Fruit fly (Drosophila melanogaster) whole organism, embryonic: ENCODE results near the gene Snx21.
A peak's percentile ranks its signal among the peaks of the same experiment; 100 is the strongest.

Source experiments
- Adf1 ChIP-seq: fragments of 200-800 bp; sonication (Bioruptor generic); IDR thresholded peaks from 2 replicates; pipeline ENCODE4 v1.3.6; 2022; ENCODE audit warnings: missing biosample characterization, missing genetic modification characterization
- C15 ChIP-seq: fragments of 200-800 bp; sonication (Bioruptor generic); IDR thresholded peaks from 3 replicates; pipeline ENCODE4 v1.3.6; 2022; ENCODE audit warnings: missing biosample characterization, missing genetic modification characterization
- CG10366 ChIP-seq: fragments of 200-800 bp; sonication (Bioruptor generic); IDR thresholded peaks from 2 replicates; pipeline ENCODE4 v1.3.6; 2022; ENCODE audit warnings: missing biosample characterization, missing genetic modification characterization
- CG10543 ChIP-seq: fragments of 200-800 bp; sonication (Bioruptor generic); optimal IDR thresholded peaks from 3 replicates; lab custom pipeline; 2017; ENCODE audit warnings: missing biosample characterization, mild to moderate bottlenecking, missing genetic modification characterization, moderate library complexity
- CG10959 ChIP-seq: fragments of 200-800 bp; sonication (Bioruptor generic); IDR thresholded peaks from 2 replicates; pipeline ENCODE4 v1.3.6; 2022; ENCODE audit warnings: missing biosample characterization, missing genetic modification characterization
- CG11456 ChIP-seq: fragments of 200-800 bp; sonication (Bioruptor generic); IDR thresholded peaks from 3 replicates; pipeline ENCODE4 v1.3.6; 2022; ENCODE audit warnings: missing biosample characterization, missing genetic modification characterization
- CG13624 ChIP-seq: fragments of 200-800 bp; sonication (Bioruptor generic); optimal IDR thresholded peaks from 2 replicates; lab custom pipeline; 2016; ENCODE audit warnings: missing biosample characterization, missing genetic modification characterization
- CG14710 ChIP-seq: fragments of 200-800 bp; sonication (Bioruptor generic); optimal IDR thresholded peaks from 3 replicates; lab custom pipeline; 2019; ENCODE audit warnings: missing biosample characterization, mild to moderate bottlenecking, missing genetic modification characterization, moderate library complexity
- CG1602 ChIP-seq: fragments of 200-800 bp; sonication (Bioruptor generic); optimal IDR thresholded peaks from 3 replicates; lab custom pipeline; 2016; ENCODE audit warnings: missing biosample characterization, missing genetic modification characterization
- CG2202 ChIP-seq: fragments of 200-800 bp; sonication (Bioruptor generic); optimal IDR thresholded peaks from 2 replicates; lab custom pipeline; 2018; ENCODE audit warnings: missing biosample characterization, mild to moderate bottlenecking, missing genetic modification characterization
- CG30431 ChIP-seq: fragments of 200-800 bp; sonication (Bioruptor generic); optimal IDR thresholded peaks from 2 replicates; lab custom pipeline; 2017; ENCODE audit warnings: missing biosample characterization, missing genetic modification characterization
- CG31441 ChIP-seq: fragments of 200-800 bp; sonication (Bioruptor generic); IDR thresholded peaks from 2 replicates; pipeline ENCODE4 v1.3.6; 2022; ENCODE audit warnings: missing biosample characterization, missing genetic modification characterization
- CG33213 ChIP-seq: fragments of 200-800 bp; sonication (Bioruptor generic); optimal IDR thresholded peaks from 3 replicates; lab custom pipeline; 2016; ENCODE audit warnings: missing biosample characterization, missing genetic modification characterization
- CG34224 ChIP-seq: fragments of 200-800 bp; sonication (Bioruptor generic); IDR thresholded peaks from 3 replicates; pipeline ENCODE4 v1.3.6; 2022; ENCODE audit warnings: missing biosample characterization, missing genetic modification characterization; ENCODE audit not compliant: partially characterized antibody
- CG3995 ChIP-seq: fragments of 200-800 bp; sonication (Bioruptor generic); optimal IDR thresholded peaks from 3 replicates; lab custom pipeline; 2016; ENCODE audit warnings: missing biosample characterization, missing genetic modification characterization
- CG4328 ChIP-seq: fragments of 200-800 bp; sonication (Bioruptor generic); optimal IDR thresholded peaks from 3 replicates; lab custom pipeline; 2017; ENCODE audit warnings: missing biosample characterization, missing genetic modification reagents, missing genetic modification characterization
- CG4707 ChIP-seq: fragments of 200-800 bp; sonication (Bioruptor generic); optimal IDR thresholded peaks from 2 replicates; lab custom pipeline; 2018; ENCODE audit warnings: missing biosample characterization, mild to moderate bottlenecking, missing genetic modification characterization, moderate library complexity
- CG4820 ChIP-seq: fragments of 200-800 bp; sonication (Bioruptor generic); optimal IDR thresholded peaks from 3 replicates; lab custom pipeline; 2016; ENCODE audit warnings: missing biosample characterization, missing genetic modification characterization
- CG6765 ChIP-seq: fragments of 200-800 bp; sonication (Bioruptor generic); optimal IDR thresholded peaks from 3 replicates; lab custom pipeline; 2017; ENCODE audit warnings: missing biosample characterization, mild to moderate bottlenecking, missing genetic modification characterization
- CG7745 ChIP-seq: fragments of 200-800 bp; sonication (Bioruptor generic); optimal IDR thresholded peaks from 2 replicates; lab custom pipeline; 2018; ENCODE audit warnings: missing biosample characterization, mild to moderate bottlenecking, missing genetic modification characterization, moderate library complexity
- CG7987 ChIP-seq: fragments of 200-800 bp; sonication (Bioruptor generic); optimal IDR thresholded peaks from 2 replicates; lab custom pipeline; 2018; ENCODE audit warnings: missing biosample characterization, mild to moderate bottlenecking, missing genetic modification characterization, moderate library complexity
- CG9437 ChIP-seq: fragments of 200-800 bp; sonication (Bioruptor generic); optimal IDR thresholded peaks from 2 replicates; lab custom pipeline; 2018; ENCODE audit warnings: missing biosample characterization, mild to moderate bottlenecking, missing genetic modification characterization
- Dip2 ChIP-seq: fragments of 200-800 bp; sonication (Bioruptor generic); IDR thresholded peaks from 2 replicates; pipeline ENCODE4 v1.3.6; 2022; ENCODE audit warnings: missing biosample characterization, missing genetic modification characterization
- Doc3 ChIP-seq: fragments of 200-800 bp; sonication (Bioruptor generic); IDR thresholded peaks from 3 replicates; pipeline ENCODE4 v1.3.6; 2022; ENCODE audit warnings: missing biosample characterization, missing genetic modification characterization; ENCODE audit not compliant: partially characterized antibody
- Dp ChIP-seq: fragments of 200-800 bp; sonication (Bioruptor generic); optimal IDR thresholded peaks from 2 replicates; lab custom pipeline; 2018; ENCODE audit warnings: missing biosample characterization, mild to moderate bottlenecking, missing genetic modification characterization, moderate library complexity
- Dref ChIP-seq: fragments of 200-800 bp; sonication (Bioruptor generic); IDR thresholded peaks from 2 replicates; pipeline ENCODE4 v1.3.6; 2022; ENCODE audit warnings: missing biosample characterization, missing genetic modification characterization
- Fer1 ChIP-seq: fragments of 200-800 bp; sonication (Bioruptor generic); optimal IDR thresholded peaks from 2 replicates; lab custom pipeline; 2017; ENCODE audit warnings: missing biosample characterization, mild to moderate bottlenecking, missing genetic modification characterization
- Hr51 ChIP-seq, 2 experiments: fragments of 200-800 bp; sonication (Bioruptor generic); optimal IDR thresholded peaks; 2 replicates in 1 of 2; 3 replicates in 1 of 2; lab custom pipeline; 2016 to 2018; ENCODE audit warnings: missing biosample characterization in 2 of 2, missing genetic modification characterization in 2 of 2, mild to moderate bottlenecking in 1 of 2, moderate library complexity in 1 of 2
- Hr78 ChIP-seq, 2 experiments: fragments of 200-800 bp in 1 of 2; fragments of >200 bp in 1 of 2; sonication (Bioruptor generic) in 1 of 2; optimal IDR thresholded peaks; 2 replicates each; lab custom pipeline; 2017 to 2019; ENCODE audit warnings: missing biosample characterization in 2 of 2, missing genetic modification characterization in 2 of 2, mild to moderate bottlenecking in 1 of 2, moderate library complexity in 1 of 2
- NfI ChIP-seq: fragments of 200-800 bp; sonication (Bioruptor generic); optimal IDR thresholded peaks from 3 replicates; lab custom pipeline; 2018; ENCODE audit warnings: missing biosample characterization, mild to moderate bottlenecking, missing genetic modification characterization, moderate library complexity
- Sry-δ ChIP-seq: fragments of 200-800 bp; sonication (Bioruptor generic); optimal IDR thresholded peaks from 2 replicates; lab custom pipeline; 2016; ENCODE audit warnings: missing biosample characterization, missing genetic modification characterization
- Taf1 ChIP-seq: fragments of 200-800 bp; sonication (Bioruptor generic); IDR thresholded peaks from 2 replicates; pipeline ENCODE4 v1.3.6; 2022; ENCODE audit warnings: missing biosample characterization, missing genetic modification characterization
- btn ChIP-seq: fragments of 200-800 bp; sonication (Bioruptor generic); optimal IDR thresholded peaks from 2 replicates; lab custom pipeline; 2016; ENCODE audit warnings: missing biosample characterization, missing genetic modification characterization
- chif ChIP-seq, 2 experiments: fragments of 200-800 bp; sonication (Bioruptor generic); optimal IDR thresholded peaks; 3 replicates each; lab custom pipeline; 2016; ENCODE audit warnings: missing biosample characterization in 2 of 2, missing genetic modification characterization in 2 of 2
- crp ChIP-seq, 2 experiments: fragments of 200-800 bp; sonication (Bioruptor generic); optimal IDR thresholded peaks; 2 replicates in 1 of 2; 3 replicates in 1 of 2; lab custom pipeline; 2017; ENCODE audit warnings: missing biosample characterization in 2 of 2, missing genetic modification characterization in 2 of 2, mild to moderate bottlenecking in 1 of 2, moderate library complexity in 1 of 2
- dan ChIP-seq: fragments of 200-800 bp; sonication (Bioruptor generic); IDR thresholded peaks from 2 replicates; pipeline ENCODE4 v1.3.6; 2022; ENCODE audit warnings: missing biosample characterization, missing genetic modification characterization
- gfzf ChIP-seq: fragments of 200-800 bp; sonication (Bioruptor generic); optimal IDR thresholded peaks from 2 replicates; lab custom pipeline; 2016; ENCODE audit warnings: missing biosample characterization, mild to moderate bottlenecking, missing genetic modification characterization, moderate library complexity
- lab ChIP-seq: fragments of 200-800 bp; sonication (Bioruptor generic); optimal IDR thresholded peaks from 3 replicates; lab custom pipeline; 2017; ENCODE audit warnings: missing biosample characterization, missing genetic modification characterization, mild to moderate bottlenecking, moderate library complexity, missing genetic modification reagents
- nerfin-2 ChIP-seq: fragments of 200-800 bp; sonication (Bioruptor generic); IDR thresholded peaks from 2 replicates; pipeline ENCODE4 v1.3.6; 2022; ENCODE audit warnings: missing biosample characterization, missing genetic modification characterization; ENCODE audit not compliant: partially characterized antibody
- oc ChIP-seq: fragments of 200-800 bp; sonication (Bioruptor generic); optimal IDR thresholded peaks from 2 replicates; lab custom pipeline; 2018; ENCODE audit warnings: missing biosample characterization, mild to moderate bottlenecking, missing genetic modification characterization, moderate library complexity
- ro ChIP-seq: fragments of 200-800 bp; sonication (Bioruptor generic); IDR thresholded peaks from 2 replicates; pipeline ENCODE4 v1.3.6; 2022; ENCODE audit warnings: missing biosample characterization, missing genetic modification characterization
- salm ChIP-seq: fragments of 200-800 bp; sonication (Bioruptor generic); optimal IDR thresholded peaks from 2 replicates; lab custom pipeline; 2018; ENCODE audit warnings: missing biosample characterization, mild to moderate bottlenecking, missing genetic modification characterization
- so ChIP-seq: fragments of 200-800 bp; sonication (Bioruptor generic); IDR thresholded peaks from 3 replicates; pipeline ENCODE4 v1.3.6; 2022; ENCODE audit warnings: missing biosample characterization, missing genetic modification characterization
- tll ChIP-seq, 2 experiments: fragments of 200-800 bp in 1 of 2; fragments of >200 bp in 1 of 2; sonication (Bioruptor generic) in 1 of 2; optimal IDR thresholded peaks; 2 replicates each; lab custom pipeline; 2017 to 2019; ENCODE audit warnings: missing biosample characterization in 2 of 2, missing genetic modification characterization in 2 of 2, mild to moderate bottlenecking in 1 of 2, moderate library complexity in 1 of 2
- toy ChIP-seq: fragments of 200-800 bp; sonication (Bioruptor generic); IDR thresholded peaks from 2 replicates; pipeline ENCODE4 v1.3.6; 2022; ENCODE audit warnings: missing biosample characterization, missing genetic modification characterization
- unc-4 ChIP-seq: fragments of 200-800 bp; sonication (Bioruptor generic); IDR thresholded peaks from 2 replicates; pipeline ENCODE4 v1.3.6; 2022; ENCODE audit warnings: missing biosample characterization, missing genetic modification characterization; ENCODE audit not compliant: partially characterized antibody
- vnd ChIP-seq: fragments of 200-800 bp; sonication (Bioruptor generic); IDR thresholded peaks from 3 replicates; pipeline ENCODE4 v1.3.6; 2022; ENCODE audit warnings: missing biosample characterization, missing genetic modification characterization; ENCODE audit not compliant: partially characterized antibody
- zen2 ChIP-seq: fragments of 200-800 bp; sonication (Bioruptor generic); IDR thresholded peaks from 3 replicates; pipeline ENCODE4 v1.3.6; 2022; ENCODE audit warnings: missing biosample characterization, missing genetic modification characterization; ENCODE audit not compliant: partially characterized antibody
- zfh1 ChIP-seq: fragments of 200-800 bp; sonication (Bioruptor generic); IDR thresholded peaks from 3 replicates; pipeline ENCODE4 v1.3.6; 2022; ENCODE audit warnings: missing biosample characterization, missing genetic modification characterization

Snx21 gene

DNA sequence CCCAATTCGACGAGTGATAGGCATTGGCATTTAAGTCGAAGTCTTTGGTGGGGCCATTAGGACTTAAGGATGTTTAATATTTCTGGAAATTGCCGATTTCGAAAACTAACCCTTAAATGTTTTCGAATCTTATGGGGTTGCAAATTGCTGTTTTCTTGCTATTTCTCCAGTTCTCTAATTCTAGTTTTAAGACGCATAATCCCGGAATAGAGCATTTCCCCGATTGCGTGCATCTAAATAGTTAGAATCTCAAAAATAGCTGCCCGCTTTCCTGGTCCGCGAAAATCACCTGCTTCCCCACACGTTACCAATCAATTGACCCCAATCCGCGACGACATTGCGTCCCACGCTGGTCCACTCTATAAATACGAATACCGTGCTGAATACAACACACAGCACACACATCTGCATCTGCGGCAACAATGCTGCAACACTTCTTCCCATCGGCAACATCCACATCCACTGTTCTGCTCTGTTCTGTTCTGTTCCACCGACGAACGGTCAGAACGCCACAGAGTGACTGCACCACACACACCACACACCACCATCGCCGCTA is 13.5 kb downstream of the Snx21 start, which contains the start of gene Bacc (continued):
- TF ChIP-seq gfzf (GFP tag; lab: Kevin White, UChicago) (no peak), btn (GFP tag; lab: Kevin White, UChicago) (peak; percentile 76), CG9437 (GFP tag; lab: Kevin White, UChicago) (peak; percentile 90), oc (peak; percentile 55), lab (peak; percentile 92), Sry-δ (peak; percentile 52), CG34224 (GFP tag; lab: Robert Waterston, UW) (no peak), Hr78 (GFP tag; optimal IDR thresholded peaks at IDR 0.05; lab: Kevin White, UChicago) (peak in 1 of 2 experiments; percentile 41), Doc3 (GFP tag; lab: Robert Waterston, UW) (no peak), CG31441 (GFP tag; lab: Robert Waterston, UW) (no peak), CG6765 (GFP tag; lab: Kevin White, UChicago) (peak; percentile 73), chif (GFP tag; optimal IDR thresholded peaks at IDR 0.05; lab: Kevin White, UChicago) (peak; percentile 76 to 87), Dref (GFP tag; lab: Robert Waterston, UW) (no peak), tll (GFP tag; optimal IDR thresholded peaks at IDR 0.05; lab: Kevin White, UChicago) (no peak), salm (tag; lab: Kevin White, UChicago) (peak; percentile 77), CG33213 (peak; percentile 55), CG2202 (peak; percentile 41), vnd (GFP tag; lab: Robert Waterston, UW) (no peak), so (GFP tag; lab: Robert Waterston, UW) (no peak), Taf1 (GFP tag; lab: Robert Waterston, UW) (no peak), CG4820 (peak; percentile 80), CG4707 (no peak), CG10366 (GFP tag; lab: Robert Waterston, UW) (no peak), CG10543 (GFP tag; lab: Kevin White, UChicago) (peak; percentile 74), CG30431 (GFP tag; lab: Kevin White, UChicago) (peak; percentile 84), Dip2 (GFP tag; lab: Robert Waterston, UW) (no peak), C15 (GFP tag; lab: Robert Waterston, UW) (no peak), CG7745 (tag; lab: Kevin White, UChicago) (no peak), CG4328 (GFP tag; lab: Kevin White, UChicago) (peak; percentile 83), CG1602 (peak; percentile 67), CG14710 (tag; lab: Kevin White, UChicago) (peak; percentile 69), toy (GFP tag; lab: Robert Waterston, UW) (no peak), CG13624 (GFP tag; lab: Kevin White, UChicago) (peak; percentile 82), Hr51 (GFP tag; optimal IDR thresholded peaks at IDR 0.05; lab: Kevin White, UChicago) (peak; percentile 70 to 92), crp (GFP tag; optimal IDR thresholded peaks at IDR 0.05; lab: Kevin White, UChicago) (peak in 1 of 2 experiments; percentile 38), nerfin-2 (GFP tag; lab: Robert Waterston, UW) (no peak), Dp (GFP tag; lab: Kevin White, UChicago) (no peak), NfI (peak; percentile 83), CG7987 (GFP tag; lab: Kevin White, UChicago) (no peak), CG10959 (no peak), zfh1 (no peak), dan (no peak), Fer1 (GFP tag; lab: Kevin White, UChicago) (peak; percentile 91), CG3995 (peak; percentile 73), unc-4 (no peak), ro (GFP tag; lab: Robert Waterston, UW) (no peak), CG11456 (GFP tag; lab: Robert Waterston, UW) (no peak), Adf1 (GFP tag; lab: Robert Waterston, UW) (no peak), zen2 (GFP tag; lab: Robert Waterston, UW) (no peak)
